Worm (Caenorhabditis elegans) whole organism, midembryonic: ENCODE data around the gene R08C7.8.

Experiments used
- flt-1 ChIP-seq: fragments of 200-800 bp; sonication (Bioruptor generic); IDR thresholded peaks from 2 replicates; pipeline ENCODE4 v1.3.6; 2022; ENCODE audit warnings: missing genetic modification characterization, missing compliant biosample characterization
- med-1 ChIP-seq: sonication (generic microtip); optimal IDR thresholded peaks from 2 replicates; lab custom pipeline; 2017; ENCODE audit warnings: missing genetic modification characterization, mild to moderate bottlenecking, missing compliant biosample characterization, antibody characterized with exemption, missing genetic modification reagents; ENCODE audit not compliant: insufficient read depth

- TF ChIP-seq flt-1 (GFP tag; lab: Robert Waterston, UW) (no peak), med-1 (GFP tag; lab: Kevin White, UChicago) (no peak)
Measured at ce11 chrIV:4407055-4407461, 27.3 kb downstream of the R08C7.8 start.
